Fruit fly (Drosophila melanogaster): ENCODE data around the gene Femcoat.

DNA sequence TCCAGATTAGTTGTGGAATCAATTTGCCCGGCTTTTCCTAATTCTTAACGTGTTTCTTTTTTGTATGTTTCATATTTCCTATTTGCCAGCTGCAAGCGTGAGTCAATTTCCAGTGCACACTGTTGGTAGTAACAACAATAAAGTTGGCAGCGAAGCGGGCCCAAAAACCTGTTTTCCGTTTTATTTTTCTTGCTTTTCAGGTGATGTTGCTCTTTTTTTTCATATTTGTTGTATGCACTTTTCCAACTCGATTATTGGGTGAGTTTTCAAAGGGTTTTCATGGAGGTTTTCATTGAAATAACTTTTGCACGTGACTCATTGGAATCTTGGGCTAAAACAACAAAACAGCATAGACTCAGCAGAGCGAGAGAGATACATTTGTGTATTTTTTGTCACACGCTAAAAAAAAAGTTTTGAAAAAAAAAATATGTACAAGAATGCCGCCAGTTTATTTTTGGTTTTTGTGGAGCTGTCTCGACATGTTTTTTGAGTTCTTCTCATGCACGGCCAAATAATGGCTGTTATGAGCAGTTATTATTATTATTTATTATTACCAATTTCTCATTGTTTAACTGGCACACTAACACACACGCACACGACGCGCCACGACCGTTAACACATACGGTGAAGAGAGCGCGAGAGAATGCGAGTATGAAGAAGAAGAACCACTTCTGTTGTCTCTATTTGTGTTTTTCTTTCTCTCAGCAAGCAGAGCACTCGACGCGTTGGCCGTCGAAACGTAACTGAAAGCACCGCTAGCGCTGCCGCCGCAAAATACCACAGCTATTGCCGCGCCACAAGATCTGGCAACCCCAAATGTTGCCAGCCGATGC, 37.1 kb downstream of the Femcoat start, which contains the start of gene Fas2:
- TF ChIP-seq rn (GFP tag; IDR thresholded peaks at IDR 0.05) (0 out of 2 replicates have a peak, but pooled peaks have one; percentile 7), CG8159 (tag; optimal IDR thresholded peaks at IDR 0.05) (peak; percentile 7), CG8301 (tag; optimal IDR thresholded peaks at IDR 0.05) (peak; percentile 51), CG17806 (tag; optimal IDR thresholded peaks at IDR 0.05) (peak; percentile 11), CG10348 (GFP tag; IDR thresholded peaks at IDR 0.05) (no peak), CG15710 (tag; optimal IDR thresholded peaks at IDR 0.05) (peak; percentile 31), CG12605 (GFP tag; IDR thresholded peaks at IDR 0.05) (peak; percentile 47; the same call in 1 of the 2 replicates), EcR (GFP tag; optimal IDR thresholded peaks at IDR 0.05) (peak; percentile 3)
